Fruit fly (Drosophila melanogaster): ENCODE data around the gene CG13887.

- TF ChIP-seq Myc (optimal IDR thresholded peaks at IDR 0.05) (no peak), Sin3A (optimal IDR thresholded peaks at IDR 0.05) (no peak), psq (optimal IDR thresholded peaks at IDR 0.05) (no peak), insv (optimal IDR thresholded peaks at IDR 0.05) (no peak)
These were observed 30.2 kb upstream of the CG13887 start for dm6 chr3L:807456-807855.

Data from Kc167 (cell line).